Worm (Caenorhabditis elegans): ENCODE measurements around the gene gadr-4.
A peak's percentile ranks its signal among the peaks of the same experiment; 100 is the strongest.

The gadr-4 gene

ce11 chrII:4038541-4038940, 23.8 kb downstream of the gadr-4 start, which contains the start of gene pqn-48:
pqn-48 (plus strand) TSS chrII:4038884.
- TF ChIP-seq pax-3 (tag; optimal IDR thresholded peaks at IDR 0.05), result no peak
- 0 out of 2 replicates have a peak, but pooled peaks have one; percentile 10 for TF ChIP-seq nhr-19 (GFP tag; conservative IDR thresholded peaks at IDR 0.05)
- no peak for TF ChIP-seq aha-1 (tag; optimal IDR thresholded peaks at IDR 0.05)
- no peak for TF ChIP-seq F16B12.6 (tag; optimal IDR thresholded peaks at IDR 0.05)
- no peak for TF ChIP-seq nhr-77 (tag; optimal IDR thresholded peaks at IDR 0.05)
- TF ChIP-seq hlh-4 (tag; optimal IDR thresholded peaks at IDR 0.05), result no peak
- TF ChIP-seq egl-27 (tag; optimal IDR thresholded peaks at IDR 0.05), result no peak
- no peak for TF ChIP-seq swsn-7 (tag; optimal IDR thresholded peaks at IDR 0.05)
- peak; percentile 13 for TF ChIP-seq nhr-71 (tag; optimal IDR thresholded peaks at IDR 0.05)
- no peak for TF ChIP-seq C16A3.4 (tag; optimal IDR thresholded peaks at IDR 0.05)
- no peak for TF ChIP-seq lir-3 (tag; optimal IDR thresholded peaks at IDR 0.05; ENCODE audit: poor library complexity)
- no peak for TF ChIP-seq ces-1 (GFP tag; optimal IDR thresholded peaks at IDR 0.05)
- no peak for TF ChIP-seq nhr-85 (tag)
- TF ChIP-seq efl-3 (GFP tag; optimal IDR thresholded peaks at IDR 0.05), result no peak
- TF ChIP-seq rnt-1 (tag; optimal IDR thresholded peaks at IDR 0.05), result peak; percentile 52
- TF ChIP-seq sox-4 (tag; optimal IDR thresholded peaks at IDR 0.05), result no peak
- no peak for TF ChIP-seq ztf-4 (tag; optimal IDR thresholded peaks at IDR 0.05)
- no peak for TF ChIP-seq isw-1 (GFP tag; IDR thresholded peaks at IDR 0.05)
- peak; percentile 31 for TF ChIP-seq dsc-1 (tag; optimal IDR thresholded peaks at IDR 0.05)
- no peak for TF ChIP-seq xbp-1 (tag; optimal IDR thresholded peaks at IDR 0.05)
- TF ChIP-seq unc-62 (GFP tag; optimal IDR thresholded peaks at IDR 0.05), result no peak
- TF ChIP-seq nhr-76 (tag; optimal IDR thresholded peaks at IDR 0.05), result no peak
- TF ChIP-seq fos-1 (tag; optimal IDR thresholded peaks at IDR 0.05), result no peak
- no peak for TF ChIP-seq blmp-1 (tag; optimal IDR thresholded peaks at IDR 0.05)
- no peak for TF ChIP-seq ztf-11 (tag; optimal IDR thresholded peaks at IDR 0.05)
- TF ChIP-seq lsy-2 (tag; optimal IDR thresholded peaks at IDR 0.05), result peak in 1 of 2 experiments; percentile 27
- TF ChIP-seq fkh-8 (tag; optimal IDR thresholded peaks at IDR 0.05), result no peak
- no peak for TF ChIP-seq dpl-1 (GFP tag; optimal IDR thresholded peaks at IDR 0.05)
- peak; percentile 45 for TF ChIP-seq lin-14 (GFP tag; optimal IDR thresholded peaks at IDR 0.05)
- TF ChIP-seq tbx-2 (tag; optimal IDR thresholded peaks at IDR 0.05), result no peak
- TF ChIP-seq nhr-237 (tag; optimal IDR thresholded peaks at IDR 0.05), result no peak
- no peak for TF ChIP-seq unc-130 (tag; optimal IDR thresholded peaks at IDR 0.05)
- no peak for TF ChIP-seq zag-1 (tag; optimal IDR thresholded peaks at IDR 0.05)
- TF ChIP-seq pag-3 (tag; optimal IDR thresholded peaks at IDR 0.05; ENCODE audit: borderline replicate concordance, insufficient read depth), result no peak
- TF ChIP-seq tlp-1 (tag; optimal IDR thresholded peaks at IDR 0.05), result no peak
- TF ChIP-seq hlh-17 (GFP tag; optimal IDR thresholded peaks at IDR 0.05; ENCODE audit: borderline replicate concordance), result no peak
- TF ChIP-seq jun-1 (tag; optimal IDR thresholded peaks at IDR 0.05), result no peak
- TF ChIP-seq unc-30 (tag; optimal IDR thresholded peaks at IDR 0.05), result no peak
- TF ChIP-seq lin-13 (GFP tag; optimal IDR thresholded peaks at IDR 0.05), result no peak
- no peak for TF ChIP-seq mep-1 (tag; optimal IDR thresholded peaks at IDR 0.05)
- TF ChIP-seq efl-1 (optimal IDR thresholded peaks at IDR 0.05), result peak in 1 of 2 experiments; percentile 10
- peak in 1 of 2 experiments; percentile 41 for TF ChIP-seq efl-1 (GFP tag; optimal IDR thresholded peaks at IDR 0.05 in 1 of 2)
- no peak for TF ChIP-seq alr-1 (tag; optimal IDR thresholded peaks at IDR 0.05; ENCODE audit: borderline replicate concordance)
- no peak for TF ChIP-seq nhr-47 (tag; optimal IDR thresholded peaks at IDR 0.05)
- no peak for TF ChIP-seq egl-13 (tag; optimal IDR thresholded peaks at IDR 0.05)
- no peak for TF ChIP-seq C34B4.2 (tag; optimal IDR thresholded peaks at IDR 0.05)

All from whole organism, L1 larva.